Worm (Caenorhabditis elegans): ENCODE measurements around the gene T22D1.1.

T22D1.1 gene

ce11 chrIV:6919318-6919717, 3.9 kb upstream of the T22D1.1 start, which contains the start of gene ruvb-2 (continued):
- peak; percentile 78 for TF ChIP-seq lsy-12 (tag; optimal IDR thresholded peaks at IDR 0.05)
- TF ChIP-seq pha-4 (tag; optimal IDR thresholded peaks at IDR 0.05), result peak; percentile 93
- TF ChIP-seq zag-1 (tag; optimal IDR thresholded peaks at IDR 0.05), result no peak
- no peak for TF ChIP-seq nhr-28 (tag; optimal IDR thresholded peaks at IDR 0.05)
- TF ChIP-seq ceh-9 (tag; optimal IDR thresholded peaks at IDR 0.05), result no peak
- peak; percentile 91 for TF ChIP-seq nfya-1 (tag; optimal IDR thresholded peaks at IDR 0.05; ENCODE audit: insufficient read depth)
- TF ChIP-seq egl-27 (tag; optimal IDR thresholded peaks at IDR 0.05), result no peak
- no peak for TF ChIP-seq ztf-11 (tag; optimal IDR thresholded peaks at IDR 0.05)
- peak; percentile 80 for TF ChIP-seq nhr-25 (tag; optimal IDR thresholded peaks at IDR 0.05)
- TF ChIP-seq fos-1 (tag; optimal IDR thresholded peaks at IDR 0.05), result no peak
- TF ChIP-seq mdl-1 (tag; optimal IDR thresholded peaks at IDR 0.05), result peak; percentile 52
- TF ChIP-seq pqm-1 (tag; optimal IDR thresholded peaks at IDR 0.05), result peak; percentile 21
- no peak for TF ChIP-seq daf-12 (tag; optimal IDR thresholded peaks at IDR 0.05)
- peak; percentile 38 for TF ChIP-seq egl-5 (tag; optimal IDR thresholded peaks at IDR 0.05)
- TF ChIP-seq ama-1 (optimal IDR thresholded peaks at IDR 0.05), result peak; percentile 32
- TF ChIP-seq ztf-4 (tag; optimal IDR thresholded peaks at IDR 0.05), result no peak
- TF ChIP-seq hmg-11 (tag; optimal IDR thresholded peaks at IDR 0.05), result peak; percentile 73
- TF ChIP-seq skn-1 (tag; optimal IDR thresholded peaks at IDR 0.05), result no peak
- TF ChIP-seq ceh-28 (tag; optimal IDR thresholded peaks at IDR 0.05), result peak; percentile 27

DNA sequence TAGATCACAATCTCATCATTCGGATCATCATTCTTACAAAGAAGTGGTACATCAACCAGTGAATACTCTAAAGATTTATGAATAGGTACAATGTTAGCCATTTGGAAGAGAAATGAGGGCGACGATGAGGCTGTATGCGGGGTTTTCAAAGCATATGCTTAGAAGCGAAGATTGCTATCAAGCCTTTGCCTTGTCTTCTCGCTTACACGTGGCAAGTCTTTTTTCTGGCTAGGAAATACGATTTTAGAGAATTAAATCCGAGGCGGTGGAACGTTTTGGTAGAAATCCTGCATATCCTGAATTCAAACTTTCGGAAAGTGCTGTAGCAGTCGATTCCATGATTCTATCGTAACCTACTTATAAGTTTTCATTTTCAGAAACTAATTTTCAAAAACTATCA, 3.1 kb upstream of the T22D1.1 start, which contains the start of gene T22D1.18:
T22D1.18 (minus strand) TSS at position 101 of the 400 bp plus-strand sequence.
- TF ChIP-seq ztf-11 (tag; optimal IDR thresholded peaks at IDR 0.05) (no peak), fkh-10 (GFP tag; optimal IDR thresholded peaks at IDR 0.05) (no peak), ceh-82 (tag; optimal IDR thresholded peaks at IDR 0.05) (no peak), lin-39 (tag; optimal IDR thresholded peaks at IDR 0.05) (no peak), pha-4 (tag; optimal IDR thresholded peaks at IDR 0.05) (no peak)

ce11 chrIV:6925520-6925919, 2.4 kb downstream of the T22D1.1 start:
- TF ChIP-seq nhr-11 (tag; optimal IDR thresholded peaks at IDR 0.05), result no peak
- no peak for TF ChIP-seq tbx-2 (tag; optimal IDR thresholded peaks at IDR 0.05)
- TF ChIP-seq elt-1 (tag; optimal IDR thresholded peaks at IDR 0.05), result peak; percentile 78

- TF ChIP-seq ZK546.5 (tag; optimal IDR thresholded peaks at IDR 0.05), result no peak
Measured at ce11 chrIV:6928417-6928816, 5.2 kb downstream of the T22D1.1 start, which contains the start of gene cest-6. Gene cest-6, minus strand, starts transcription at chrIV:6928517.

ce11 chrIV:6937548-6937947, 14.4 kb downstream of the T22D1.1 start, which contains the start of gene npr-12:
Gene npr-12, minus strand, starts transcription at chrIV:6937648.
- TF ChIP-seq fos-1 (tag; optimal IDR thresholded peaks at IDR 0.05), result no peak
- no peak for TF ChIP-seq ceh-82 (tag; optimal IDR thresholded peaks at IDR 0.05)
- no peak for TF ChIP-seq lin-39 (tag; optimal IDR thresholded peaks at IDR 0.05)
- no peak for TF ChIP-seq hmg-11 (tag; optimal IDR thresholded peaks at IDR 0.05)
- no peak for TF ChIP-seq ama-1 (optimal IDR thresholded peaks at IDR 0.05)
- TF ChIP-seq nfya-1 (tag; optimal IDR thresholded peaks at IDR 0.05; ENCODE audit: insufficient read depth), result no peak

- TF ChIP-seq fkh-10 (GFP tag; optimal IDR thresholded peaks at IDR 0.05) (peak; percentile 62), skn-1 (tag; optimal IDR thresholded peaks at IDR 0.05) (no peak)
Measured at ce11 chrIV:6941101-6941500, 17.9 kb downstream of the T22D1.1 start.

DNA sequence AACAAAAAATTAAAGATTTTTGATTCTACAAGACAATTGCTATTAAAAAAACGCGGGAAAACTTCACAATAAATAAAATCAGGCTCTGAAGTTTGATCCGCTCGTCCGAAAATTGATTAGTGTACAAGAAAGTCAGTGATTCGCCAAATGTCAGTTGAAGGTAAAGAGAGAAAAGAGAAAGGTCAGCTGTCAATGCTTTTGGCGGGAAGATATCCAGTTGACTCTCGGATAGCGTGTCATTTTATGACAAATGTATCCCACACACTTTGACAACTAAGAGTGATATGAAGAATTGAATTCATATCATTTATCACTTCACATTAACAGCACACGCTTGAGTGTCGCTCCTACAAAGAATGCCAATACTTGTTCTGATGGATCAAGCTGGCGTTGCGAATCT, 23.7 kb downstream of the T22D1.1 start:
- peak; percentile 7 for TF ChIP-seq lin-39 (tag; optimal IDR thresholded peaks at IDR 0.05)
- peak; percentile 22 for TF ChIP-seq nfya-1 (tag; optimal IDR thresholded peaks at IDR 0.05; ENCODE audit: insufficient read depth)
- no peak for TF ChIP-seq elt-1 (tag; optimal IDR thresholded peaks at IDR 0.05)
- no peak for TF ChIP-seq R02D3.7 (tag; optimal IDR thresholded peaks at IDR 0.05)
- no peak for TF ChIP-seq egl-5 (tag; optimal IDR thresholded peaks at IDR 0.05)
- no peak for TF ChIP-seq pha-4 (tag; optimal IDR thresholded peaks at IDR 0.05)
- TF ChIP-seq nhr-23 (tag; optimal IDR thresholded peaks at IDR 0.05), result no peak
- TF ChIP-seq ceh-82 (tag; optimal IDR thresholded peaks at IDR 0.05), result no peak
- no peak for TF ChIP-seq ceh-28 (tag; optimal IDR thresholded peaks at IDR 0.05)

DNA sequence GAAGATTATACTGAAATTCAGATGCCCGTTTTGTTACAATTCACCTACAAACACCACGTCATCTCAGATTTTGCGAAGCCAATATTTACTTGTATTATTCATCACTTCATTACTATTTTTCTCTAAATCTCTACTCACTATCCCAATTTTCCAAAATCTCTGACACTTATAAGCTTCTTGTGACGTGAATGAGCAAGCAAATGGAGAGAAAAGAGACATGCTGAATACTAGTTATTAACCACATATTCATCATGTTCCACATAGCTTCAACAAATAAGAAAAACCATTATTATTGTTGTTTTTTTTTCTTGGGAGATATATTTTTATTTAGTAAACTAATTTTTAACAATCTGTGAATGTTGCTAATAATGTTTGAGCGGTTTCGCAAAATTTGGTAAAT, 28.1 kb downstream of the T22D1.1 start:
- no peak for TF ChIP-seq ama-1 (optimal IDR thresholded peaks at IDR 0.05)
- TF ChIP-seq eor-1 (tag; optimal IDR thresholded peaks at IDR 0.05), result no peak
- no peak for TF ChIP-seq nhr-11 (tag; optimal IDR thresholded peaks at IDR 0.05)
- TF ChIP-seq mml-1 (tag; optimal IDR thresholded peaks at IDR 0.05), result no peak
- TF ChIP-seq nfya-1 (tag; optimal IDR thresholded peaks at IDR 0.05; ENCODE audit: insufficient read depth), result no peak
- TF ChIP-seq unc-39 (tag; optimal IDR thresholded peaks at IDR 0.05), result no peak
- TF ChIP-seq elt-2 (tag; optimal IDR thresholded peaks at IDR 0.05), result no peak
- no peak for TF ChIP-seq hmg-11 (tag; optimal IDR thresholded peaks at IDR 0.05)
- TF ChIP-seq daf-12 (tag; optimal IDR thresholded peaks at IDR 0.05), result no peak
- no peak for TF ChIP-seq jun-1 (tag; optimal IDR thresholded peaks at IDR 0.05)
- no peak for TF ChIP-seq pqm-1 (tag; optimal IDR thresholded peaks at IDR 0.05)
- no peak for TF ChIP-seq nhr-28 (tag; optimal IDR thresholded peaks at IDR 0.05)
- no peak for TF ChIP-seq nhr-77 (tag; optimal IDR thresholded peaks at IDR 0.05)
- no peak for TF ChIP-seq fkh-10 (GFP tag; optimal IDR thresholded peaks at IDR 0.05)
- TF ChIP-seq aly-2 (tag; optimal IDR thresholded peaks at IDR 0.05), result no peak
- no peak for TF ChIP-seq ZK546.5 (tag; optimal IDR thresholded peaks at IDR 0.05)
- no peak for TF ChIP-seq nhr-25 (tag; optimal IDR thresholded peaks at IDR 0.05)
- no peak for TF ChIP-seq R02D3.7 (tag; optimal IDR thresholded peaks at IDR 0.05)

Data from whole organism, L3 larva.